Worm (Caenorhabditis elegans) whole organism, L4/young adult: ENCODE data around the gene C09F5.3.

Experiments
- W03F9.2 ChIP-seq: fragments of 150-350 bp; optimal IDR thresholded peaks from 2 replicates; lab custom pipeline; 2014; ENCODE audit warnings: missing biosample characterization, missing genetic modification characterization
- him-1 ChIP-seq: sonication (generic microtip); optimal IDR thresholded peaks from 2 replicates; lab custom pipeline; 2016; ENCODE audit warnings: missing genotype, missing genetic modification reagents, missing genetic modification characterization, missing compliant biosample characterization

- TF ChIP-seq W03F9.2 (no peak), him-1 (no peak)
These were observed 44.8 kb downstream of the C09F5.3 start, which contains the start of gene T19C3.4 for ce11 chrIII:620204-620718.
